Worm (Caenorhabditis elegans) whole organism, L4/young adult: ENCODE results near the gene plep-1.

Experiments used
- W03F9.2 ChIP-seq: fragments of 150-350 bp; optimal IDR thresholded peaks from 2 replicates; lab custom pipeline; 2014; ENCODE audit warnings: missing biosample characterization, missing genetic modification characterization
- dao-5 ChIP-seq: sonication (generic microtip); optimal IDR thresholded peaks from 2 replicates; lab custom pipeline; 2016; ENCODE audit warnings: missing genotype, missing genetic modification characterization, moderate library complexity, missing compliant biosample characterization
- him-1 ChIP-seq: sonication (generic microtip); optimal IDR thresholded peaks from 2 replicates; lab custom pipeline; 2016; ENCODE audit warnings: missing genotype, missing genetic modification reagents, missing genetic modification characterization, missing compliant biosample characterization

DNA sequence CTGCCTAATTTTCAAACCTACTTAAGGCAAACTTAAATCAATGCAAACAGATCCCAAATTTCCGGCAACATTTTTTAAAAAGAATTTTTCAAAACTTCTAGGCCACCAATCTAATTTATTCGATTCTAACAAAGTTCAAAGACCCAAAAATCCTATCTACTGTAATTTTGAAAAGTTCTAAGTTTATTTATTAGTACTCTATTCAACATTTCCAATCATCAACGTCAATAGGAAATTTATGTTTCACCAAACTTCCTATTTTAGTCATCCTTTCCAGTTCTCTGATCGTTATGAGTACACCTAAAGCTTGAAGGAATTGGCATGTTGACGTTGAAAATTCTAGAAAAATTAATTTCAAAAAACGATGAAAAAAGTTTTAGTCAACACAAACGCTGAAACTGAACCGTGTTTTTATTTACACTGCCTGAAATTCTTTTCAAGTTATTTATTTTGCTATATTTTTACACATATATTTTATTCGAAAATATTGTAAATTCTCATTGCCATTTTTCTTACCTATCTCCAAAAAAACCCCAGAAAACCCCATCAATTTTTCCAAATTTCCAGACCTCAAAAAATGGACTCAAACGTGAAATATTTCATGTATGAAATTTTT is 36.3 kb downstream of the plep-1 start, which contains the start of gene npr-42:
- TF ChIP-seq W03F9.2 (tag; lab: Kevin White, UChicago) (no peak), him-1 (no peak), dao-5 (tag; lab: Kevin White, UChicago) (no peak)
